Fruit fly (Drosophila melanogaster) whole organism: ENCODE results near the gene T48.

Source experiments
- CG8478 ChIP-seq: fragments of >200 bp; optimal IDR thresholded peaks from 2 replicates; lab custom pipeline; 2018; ENCODE audit warnings: inconsistent platforms
- Dll ChIP-seq: fragments of >200 bp; optimal IDR thresholded peaks from 2 replicates; lab custom pipeline; 2017
- EcR ChIP-seq, 2 experiments: fragments of >200 bp; optimal IDR thresholded peaks; 2 replicates each; lab custom pipeline; 2017; ENCODE audit warnings: missing biosample characterization in 2 of 2, missing genetic modification characterization in 2 of 2, missing genetic modification reagents in 2 of 2
- pan ChIP-seq: fragments of >200 bp; optimal IDR thresholded peaks from 2 replicates; lab custom pipeline; 2017
- psq ChIP-seq: fragments of >200 bp; optimal IDR thresholded peaks from 2 replicates; lab custom pipeline; 2017
- usp ChIP-seq: fragments of >200 bp; optimal IDR thresholded peaks from 2 replicates; lab custom pipeline; 2017; ENCODE audit warnings: missing biosample characterization, missing genetic modification characterization, mixed read lengths

Gene T48

DNA sequence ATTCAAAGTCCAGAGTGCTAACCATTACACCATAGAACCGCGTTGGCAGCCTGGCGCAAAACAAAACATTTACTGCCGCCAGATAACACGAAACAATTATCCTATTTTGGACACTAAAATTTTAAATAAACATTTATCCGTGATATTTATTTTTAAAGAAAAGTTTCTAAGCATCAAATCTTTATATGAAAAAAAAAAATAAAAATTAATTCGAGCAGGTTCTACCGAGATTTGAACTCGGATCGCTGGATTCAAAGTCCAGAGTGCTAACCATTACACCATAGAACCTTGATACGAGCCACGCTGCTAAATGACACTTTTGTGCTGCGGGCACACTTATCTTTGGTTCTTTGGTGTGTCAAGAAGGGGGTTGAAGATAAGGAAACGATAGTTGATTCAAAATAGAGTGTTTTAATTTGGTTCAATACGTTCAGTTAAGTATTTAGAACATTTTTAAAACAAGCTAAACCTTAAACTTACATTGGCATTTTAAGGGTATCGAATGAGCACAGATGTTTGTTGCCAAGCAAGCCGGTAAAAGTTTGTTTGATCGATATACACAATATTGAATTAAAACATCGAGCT lies 65.9 kb downstream of the T48 start, which contains the start of gene Spag1:
Spag1 (plus strand) TSS at position 535 of the 585 bp plus-strand sequence.
- no peak for TF ChIP-seq EcR (GFP tag; optimal IDR thresholded peaks at IDR 0.05; lab: Kevin White, UChicago)
- TF ChIP-seq psq (lab: Kevin White, UChicago): no peak
- TF ChIP-seq pan (lab: Kevin White, UChicago): no peak
- no peak for TF ChIP-seq Dll (lab: Kevin White, UChicago)
- no peak for TF ChIP-seq CG8478 (lab: Kevin White, UChicago)
- no peak for TF ChIP-seq usp

DNA sequence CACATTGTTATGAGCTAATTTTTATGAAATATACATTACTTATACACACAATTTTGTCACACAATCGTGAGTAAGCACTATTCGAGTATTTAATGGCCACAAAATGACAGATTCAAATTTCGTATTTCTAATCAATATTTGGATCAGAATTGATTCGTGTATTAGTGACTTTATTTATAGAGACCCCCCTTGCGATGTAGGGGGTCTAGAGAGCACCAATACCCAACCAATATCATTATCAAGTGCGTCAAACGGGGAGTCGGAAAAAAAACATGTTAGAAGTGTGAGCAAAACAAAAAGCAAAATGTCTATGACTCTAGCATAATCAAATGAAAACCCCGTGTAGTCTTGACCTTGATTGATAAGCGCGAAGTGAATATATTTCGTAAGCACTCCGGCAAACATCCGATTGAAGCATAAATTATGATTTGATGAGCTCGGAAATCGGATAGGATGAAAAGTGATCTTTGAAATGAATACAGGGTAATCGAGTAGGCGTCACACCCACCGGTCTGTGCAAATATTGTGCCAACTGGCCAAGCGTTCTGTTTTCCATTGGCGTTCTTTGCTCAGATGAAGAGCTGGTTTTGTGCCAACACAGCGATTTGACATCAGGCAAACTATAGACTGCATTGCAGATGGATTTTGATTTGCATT lies 70.8 kb downstream of the T48 start:
- TF ChIP-seq psq (lab: Kevin White, UChicago): no peak
- no peak for TF ChIP-seq usp
- no peak for TF ChIP-seq Dll (lab: Kevin White, UChicago)
- no peak for TF ChIP-seq EcR (GFP tag; optimal IDR thresholded peaks at IDR 0.05; lab: Kevin White, UChicago)
- no peak for TF ChIP-seq pan (lab: Kevin White, UChicago)
- TF ChIP-seq CG8478 (lab: Kevin White, UChicago): no peak

DNA sequence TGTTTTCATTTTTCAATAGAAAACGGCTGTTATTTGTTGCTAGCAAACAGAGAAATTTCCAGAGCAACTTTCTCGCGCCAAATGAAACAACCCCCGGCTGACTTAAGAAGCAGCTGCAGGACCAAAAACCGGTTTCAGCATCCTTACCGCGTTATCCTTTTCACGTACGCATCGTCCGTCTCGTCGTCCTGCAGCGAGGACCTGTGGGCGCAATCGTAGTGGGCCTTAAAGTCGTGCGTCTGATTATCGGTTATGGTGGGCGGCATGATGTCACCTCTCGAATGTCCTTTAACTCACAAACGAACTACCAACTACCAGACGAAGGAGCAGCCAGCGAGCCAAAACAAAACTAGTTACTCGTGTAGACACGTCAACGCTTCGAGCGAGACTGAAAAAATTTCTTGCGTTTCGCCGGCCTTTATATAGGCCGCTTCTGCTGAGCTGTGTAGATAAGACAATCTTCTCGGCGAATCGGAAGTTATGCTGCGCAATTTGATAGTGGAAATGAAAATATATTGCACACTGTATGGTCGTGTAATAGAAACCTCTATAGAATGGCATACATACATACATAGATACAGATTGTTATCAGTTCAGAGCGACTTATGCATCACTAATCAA lies 71.4 kb downstream of the T48 start:
- TF ChIP-seq EcR (GFP tag; optimal IDR thresholded peaks at IDR 0.05; lab: Kevin White, UChicago) (no peak), usp (no peak), CG8478 (lab: Kevin White, UChicago) (no peak), Dll (lab: Kevin White, UChicago) (no peak), psq (lab: Kevin White, UChicago) (no peak), pan (lab: Kevin White, UChicago) (no peak)

DNA sequence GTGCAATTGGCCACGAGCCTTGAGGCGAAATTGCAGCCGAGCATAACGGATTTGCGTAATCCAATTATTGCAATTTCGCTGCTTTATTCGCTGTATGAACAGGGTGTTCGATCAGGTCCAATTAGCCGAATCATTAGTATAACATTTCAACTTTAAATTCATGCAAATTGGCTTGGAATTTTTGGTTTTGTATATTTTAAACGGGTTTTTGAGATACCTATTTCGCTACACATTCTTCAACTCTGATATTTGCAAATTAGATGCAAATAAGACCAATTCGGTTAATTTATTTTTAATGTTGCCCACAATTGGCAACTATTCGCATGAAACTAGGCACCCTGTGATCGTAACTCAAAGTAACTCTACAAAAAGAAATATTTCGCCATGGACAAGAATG lies 71.9 kb downstream of the T48 start:
- TF ChIP-seq CG8478 (lab: Kevin White, UChicago): no peak
- no peak for TF ChIP-seq pan (lab: Kevin White, UChicago)
- TF ChIP-seq Dll (lab: Kevin White, UChicago): no peak
- no peak for TF ChIP-seq psq (lab: Kevin White, UChicago)
- no peak for TF ChIP-seq EcR (GFP tag; optimal IDR thresholded peaks at IDR 0.05; lab: Kevin White, UChicago)
- no peak for TF ChIP-seq usp

DNA sequence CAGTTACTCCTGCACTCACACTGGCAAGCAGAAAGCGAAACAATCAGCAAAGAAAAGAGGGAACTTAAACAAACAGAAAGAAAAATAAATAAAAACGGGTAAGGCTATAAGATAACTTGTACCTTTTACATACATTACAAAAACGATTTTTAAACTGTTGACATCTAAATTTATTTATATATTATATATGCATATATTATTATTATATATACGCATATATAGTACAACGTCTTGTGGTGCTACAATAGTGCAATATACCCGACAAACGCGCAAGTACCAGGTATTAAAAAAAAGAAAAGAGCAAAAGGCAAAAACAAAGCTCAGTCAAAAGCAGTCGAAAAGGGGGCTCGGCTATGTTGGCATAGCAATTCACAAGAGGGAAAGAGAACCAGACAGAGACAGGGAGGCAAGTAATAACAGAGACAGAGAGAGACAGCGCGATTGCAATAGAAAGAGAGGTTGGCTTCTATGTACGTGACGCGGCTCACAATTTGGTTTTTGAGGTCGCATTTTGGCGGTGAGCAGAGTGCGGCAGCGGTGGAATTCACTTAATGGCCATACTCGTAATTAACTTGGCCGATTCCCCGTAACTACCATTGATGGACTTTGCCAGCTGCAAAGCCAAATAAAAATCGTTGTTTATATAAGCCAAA lies 72.6 kb downstream of the T48 start:
- TF ChIP-seq usp (no peak), pan (lab: Kevin White, UChicago) (peak; percentile 71), CG8478 (lab: Kevin White, UChicago) (peak; percentile 44), psq (lab: Kevin White, UChicago) (no peak), Dll (lab: Kevin White, UChicago) (no peak), EcR (GFP tag; optimal IDR thresholded peaks at IDR 0.05; lab: Kevin White, UChicago) (no peak)

DNA sequence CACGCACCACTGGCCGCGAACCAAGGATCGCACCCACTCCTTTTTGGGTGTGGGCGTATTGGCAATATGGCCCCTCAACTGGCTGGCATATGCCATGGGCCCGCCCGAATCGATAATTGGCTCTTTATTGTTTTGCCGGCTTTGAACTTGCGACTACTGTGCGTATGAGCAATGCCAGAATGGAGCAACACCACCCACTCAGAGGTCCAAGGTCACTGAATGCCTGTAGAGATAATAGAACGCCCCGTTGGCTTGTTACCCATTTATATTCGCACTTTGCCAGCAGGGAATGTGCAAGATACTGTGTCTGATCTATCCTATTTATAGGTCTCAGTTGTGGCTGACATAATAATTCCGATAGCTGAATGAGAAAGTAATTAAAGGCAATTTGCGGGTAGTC lies 74.0 kb downstream of the T48 start:
- TF ChIP-seq Dll (lab: Kevin White, UChicago): no peak
- TF ChIP-seq psq (lab: Kevin White, UChicago): no peak
- no peak for TF ChIP-seq EcR (GFP tag; optimal IDR thresholded peaks at IDR 0.05; lab: Kevin White, UChicago)
- no peak for TF ChIP-seq usp

DNA sequence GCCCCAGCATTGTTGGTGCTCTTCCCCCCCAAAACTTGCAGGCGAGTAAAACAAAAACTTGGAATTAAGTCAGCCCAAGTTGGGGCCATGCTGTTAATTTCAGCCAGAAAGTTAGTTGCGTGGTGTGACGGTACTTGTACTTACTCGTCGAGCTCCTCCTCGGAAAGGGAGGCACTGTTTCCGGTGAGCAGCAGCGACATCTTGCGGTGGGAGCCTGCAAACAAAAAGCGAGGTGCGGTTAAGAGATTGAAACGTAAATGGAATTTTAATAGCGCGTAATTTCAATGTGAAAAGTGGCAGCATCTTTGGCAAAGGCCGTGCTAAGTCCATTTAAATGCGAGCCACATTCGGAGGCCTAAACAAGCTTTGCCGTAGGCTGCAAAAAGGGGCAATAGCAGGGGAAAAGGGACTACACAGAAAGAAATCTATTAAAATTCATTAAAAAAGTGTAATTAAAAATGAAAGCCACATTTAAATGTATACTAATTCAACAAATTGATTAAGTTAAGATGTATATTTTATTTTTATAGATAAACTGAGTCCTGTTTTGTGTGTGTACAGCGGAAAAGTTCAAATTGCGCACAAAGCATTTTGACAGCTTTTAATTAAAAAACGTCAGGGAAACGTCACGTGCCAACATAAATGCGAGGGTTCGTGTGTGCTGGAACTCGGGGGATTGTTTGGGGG lies 75.0 kb downstream of the T48 start:
- TF ChIP-seq EcR (GFP tag; optimal IDR thresholded peaks at IDR 0.05; lab: Kevin White, UChicago) (no peak), CG8478 (lab: Kevin White, UChicago) (no peak), pan (lab: Kevin White, UChicago) (no peak), Dll (lab: Kevin White, UChicago) (no peak), psq (lab: Kevin White, UChicago) (no peak), usp (no peak)

DNA sequence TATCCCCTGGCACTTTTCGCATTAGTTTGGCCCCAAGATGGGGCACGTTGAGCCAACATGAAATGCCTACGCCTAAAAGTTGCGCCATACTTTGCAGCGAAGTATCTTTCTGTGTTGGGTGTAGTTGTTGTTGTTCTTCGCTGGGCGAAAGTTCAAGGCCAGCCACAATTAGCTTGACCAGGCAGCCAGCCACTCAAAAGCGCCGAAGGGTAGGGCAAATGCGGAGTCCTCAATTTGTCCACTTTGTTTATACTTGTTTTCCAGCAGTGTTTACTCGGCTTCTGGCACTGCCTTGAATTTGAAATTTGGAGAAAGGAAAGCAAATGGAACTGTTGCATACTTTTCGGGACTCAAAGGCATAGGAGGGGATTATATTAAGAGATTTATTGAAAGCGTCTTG lies 75.6 kb downstream of the T48 start:
- TF ChIP-seq CG8478 (lab: Kevin White, UChicago) (no peak), Dll (lab: Kevin White, UChicago) (no peak), pan (lab: Kevin White, UChicago) (no peak), usp (no peak), EcR (GFP tag; optimal IDR thresholded peaks at IDR 0.05; lab: Kevin White, UChicago) (no peak), psq (lab: Kevin White, UChicago) (no peak)

DNA sequence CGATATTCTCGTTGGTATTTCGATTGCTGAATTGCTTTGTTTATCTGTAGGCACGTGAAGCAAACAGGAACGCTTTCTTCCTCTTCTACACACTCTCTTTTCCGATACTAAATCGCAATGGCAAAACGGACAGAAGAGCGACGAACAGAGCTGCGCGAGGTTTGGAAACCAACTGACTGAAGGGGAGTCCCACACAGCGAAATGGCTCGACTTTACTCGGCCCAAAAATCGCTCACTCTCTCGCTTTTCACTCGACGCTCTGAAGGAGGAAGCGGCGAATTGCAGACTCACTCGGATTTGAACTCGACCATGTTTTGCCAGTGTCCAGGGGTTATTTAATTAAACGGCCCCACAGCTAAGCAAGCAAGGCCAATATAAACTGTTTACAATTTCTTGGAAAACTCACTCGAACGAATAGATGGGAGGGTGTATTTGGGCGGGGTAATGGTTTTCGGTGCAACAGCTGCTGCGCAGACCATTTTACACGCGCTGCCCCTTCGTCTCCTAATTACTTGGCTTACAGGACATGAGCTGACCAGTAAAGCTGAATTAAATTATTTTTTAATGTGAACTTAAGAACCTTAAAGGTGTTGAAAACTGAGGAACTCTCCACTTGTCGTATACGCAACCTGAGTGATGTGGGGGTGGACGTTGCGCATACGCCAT lies 76.9 kb downstream of the T48 start, which contains the start of gene CG6330:
CG6330 (minus strand) TSS at position 178 of the 666 bp plus-strand sequence.
- no peak for TF ChIP-seq CG8478 (lab: Kevin White, UChicago)
- TF ChIP-seq Dll (lab: Kevin White, UChicago): no peak
- TF ChIP-seq usp: no peak
- no peak for TF ChIP-seq pan (lab: Kevin White, UChicago)
- no peak for TF ChIP-seq psq (lab: Kevin White, UChicago)
- no peak for TF ChIP-seq EcR (GFP tag; optimal IDR thresholded peaks at IDR 0.05; lab: Kevin White, UChicago)

DNA sequence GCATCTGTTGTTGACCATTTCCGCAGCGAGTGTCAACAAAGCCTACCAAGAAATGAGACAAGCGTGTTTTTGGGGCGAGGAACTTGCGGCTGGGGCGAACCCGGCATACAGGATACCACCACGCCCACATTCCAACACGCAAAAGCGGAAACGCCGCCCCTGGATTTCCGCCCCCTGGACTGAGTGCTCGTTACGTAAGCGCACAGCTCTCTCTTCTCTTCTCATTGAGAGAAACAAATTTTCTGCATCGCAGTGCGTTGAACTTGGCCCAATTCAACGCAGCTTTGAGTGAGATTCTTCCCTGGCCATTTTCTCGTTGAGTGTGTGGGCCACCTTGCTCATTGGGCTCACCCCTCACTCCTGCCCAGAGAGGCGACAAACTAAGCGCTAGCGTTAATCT lies 79.0 kb downstream of the T48 start:
- TF ChIP-seq usp (no peak), EcR (GFP tag; optimal IDR thresholded peaks at IDR 0.05; lab: Kevin White, UChicago) (peak in 1 of 2 experiments; percentile 62)
